Worm (Caenorhabditis elegans) whole organism, L4 larva: Measurements from ENCODE around the gene gos-28.

Source experiments
- F49E8.2 ChIP-seq: sonication (generic microtip); optimal IDR thresholded peaks from 2 replicates; lab custom pipeline; 2016; ENCODE audit warnings: missing compliant biosample characterization, mild to moderate bottlenecking, missing genetic modification characterization, borderline replicate concordance
- aly-2 ChIP-seq: sonication (generic microtip); optimal IDR thresholded peaks from 2 replicates; lab custom pipeline; 2018; ENCODE audit warnings: missing biosample characterization, missing genetic modification characterization
- fos-1 ChIP-seq: fragments of 150-350 bp; optimal IDR thresholded peaks from 2 replicates; lab custom pipeline; 2014; ENCODE audit warnings: missing biosample characterization, missing genetic modification characterization
- lin-15B ChIP-seq: fragments of 150-350 bp; sonication (generic microtip); optimal IDR thresholded peaks from 3 replicates; lab custom pipeline; 2014; ENCODE audit warnings: missing biosample characterization, missing genetic modification characterization
- mxl-2 ChIP-seq: fragments of 200-800 bp; sonication (Bioruptor generic); conservative IDR thresholded peaks from 2 replicates; pipeline ENCODE4 v1.3.6; 2022; ENCODE audit warnings: missing genetic modification reagents, missing genetic modification characterization, missing compliant biosample characterization
- nhr-25 ChIP-seq: sonication (generic microtip); optimal IDR thresholded peaks from 2 replicates; lab custom pipeline; 2017; ENCODE audit warnings: missing genetic modification characterization, mild to moderate bottlenecking, missing compliant biosample characterization, antibody characterized with exemption, moderate library complexity, borderline replicate concordance; ENCODE audit not compliant: insufficient read depth
- nhr-28 ChIP-seq: fragments of 150-350 bp; optimal IDR thresholded peaks from 2 replicates; lab custom pipeline; 2014; ENCODE audit warnings: missing biosample characterization, missing genetic modification characterization
- nhr-6 ChIP-seq: fragments of 150-350 bp; optimal IDR thresholded peaks from 2 replicates; lab custom pipeline; 2014; ENCODE audit warnings: missing biosample characterization, missing genetic modification characterization
- php-3 ChIP-seq: fragments of 200-800 bp; sonication (Bioruptor generic); IDR thresholded peaks from 2 replicates; pipeline ENCODE4 v1.3.6; 2022; ENCODE audit warnings: missing genetic modification reagents, missing genetic modification characterization, missing compliant biosample characterization

ce11 chrIII:7338009-7338408 is 11.0 kb downstream of the gos-28 start:
- TF ChIP-seq fos-1 (tag; lab: Kevin White, UChicago) (no peak), aly-2 (tag; lab: Kevin White, UChicago) (no peak), lin-15B (tag; lab: Kevin White, UChicago) (no peak), php-3 (GFP tag; lab: Robert Waterston, UW) (no peak), mxl-2 (GFP tag; lab: Robert Waterston, UW) (no peak), nhr-6 (tag; lab: Kevin White, UChicago) (no peak), nhr-25 (tag; lab: Kevin White, UChicago) (no peak), F49E8.2 (tag; lab: Kevin White, UChicago) (no peak), nhr-28 (no peak)
